Worm (Caenorhabditis elegans): ENCODE results near the gene rps-1.
A peak's percentile ranks its signal among the peaks of the same experiment; 100 is the strongest.

Gene rps-1

DNA sequence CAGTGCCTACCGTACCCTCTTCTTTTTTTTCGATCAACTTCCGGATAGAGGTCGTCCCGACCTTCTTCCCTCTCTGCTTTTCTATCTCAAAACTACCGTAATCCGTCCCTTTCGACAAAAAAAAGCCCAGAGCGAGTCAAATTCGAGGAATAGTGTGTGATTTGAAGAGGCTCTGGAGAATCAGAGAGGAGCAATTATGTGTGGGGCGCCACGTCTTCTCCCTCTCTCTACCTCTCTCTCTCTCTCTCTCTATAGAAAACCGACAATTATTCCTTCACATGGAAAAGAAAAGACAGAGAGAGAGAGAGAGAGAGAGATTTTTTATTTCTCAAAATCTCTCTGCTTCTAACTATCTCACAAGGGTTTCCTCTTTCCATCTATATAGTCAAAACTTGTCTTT, 19.1 kb upstream of the rps-1 start (continued):
- TF ChIP-seq ama-1 (optimal IDR thresholded peaks at IDR 0.05) (no peak), mab-5 (tag; optimal IDR thresholded peaks at IDR 0.05) (no peak), peb-1 (tag; optimal IDR thresholded peaks at IDR 0.05) (no peak), lin-39 (tag; optimal IDR thresholded peaks at IDR 0.05) (no peak), sma-3 (GFP tag; optimal IDR thresholded peaks at IDR 0.05) (no peak), crh-2 (tag; optimal IDR thresholded peaks at IDR 0.05) (peak; percentile 39), elt-3 (tag; optimal IDR thresholded peaks at IDR 0.05) (no peak), nhr-6 (tag; optimal IDR thresholded peaks at IDR 0.05) (peak; percentile 4), alr-1 (tag; optimal IDR thresholded peaks at IDR 0.05) (no peak), C34F6.9 (tag; optimal IDR thresholded peaks at IDR 0.05) (peak; percentile 19), fos-1 (tag; optimal IDR thresholded peaks at IDR 0.05) (no peak), aly-2 (tag; optimal IDR thresholded peaks at IDR 0.05) (no peak), nhr-23 (tag; optimal IDR thresholded peaks at IDR 0.05) (no peak), R02D3.7 (tag; optimal IDR thresholded peaks at IDR 0.05) (no peak), mbf-1 (tag; optimal IDR thresholded peaks at IDR 0.05) (no peak), ztf-11 (tag; optimal IDR thresholded peaks at IDR 0.05) (no peak), F13H6.1 (tag; optimal IDR thresholded peaks at IDR 0.05) (peak; percentile 42), blmp-1 (tag; optimal IDR thresholded peaks at IDR 0.05; ENCODE audit: insufficient read depth) (no peak), ztf-4 (tag; optimal IDR thresholded peaks at IDR 0.05) (no peak)

DNA sequence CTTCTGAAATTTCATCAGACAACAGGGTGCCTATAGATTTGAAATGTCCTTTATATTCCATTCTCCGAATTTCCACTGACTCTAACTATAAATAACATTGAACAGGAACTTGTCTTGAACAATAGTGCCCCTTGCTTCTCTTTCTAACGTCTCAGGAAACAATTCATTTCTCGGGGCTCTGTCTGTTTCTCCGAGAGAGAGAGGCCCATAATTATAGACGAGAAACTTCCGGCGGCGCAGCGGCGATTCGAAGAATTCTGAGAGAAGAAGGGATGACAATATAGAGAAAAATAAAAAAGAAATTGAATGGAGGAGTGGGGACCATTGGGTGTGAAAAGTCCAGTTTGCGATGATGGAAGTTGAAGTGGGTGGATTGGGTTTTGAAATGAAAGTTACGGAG, 15.5 kb upstream of the rps-1 start:
- no peak for TF ChIP-seq dmd-4 (tag; optimal IDR thresholded peaks at IDR 0.05)
- TF ChIP-seq lsy-2 (tag; optimal IDR thresholded peaks at IDR 0.05), result peak in 1 of 2 experiments; percentile 17
- no peak for TF ChIP-seq crh-2 (tag; optimal IDR thresholded peaks at IDR 0.05)
- TF ChIP-seq nhr-21 (tag; optimal IDR thresholded peaks at IDR 0.05), result no peak
- peak; percentile 10 for TF ChIP-seq sma-9 (GFP tag; optimal IDR thresholded peaks at IDR 0.05)
- no peak for TF ChIP-seq sma-9 (tag; optimal IDR thresholded peaks at IDR 0.05)
- TF ChIP-seq elt-1 (tag; optimal IDR thresholded peaks at IDR 0.05), result no peak

DNA sequence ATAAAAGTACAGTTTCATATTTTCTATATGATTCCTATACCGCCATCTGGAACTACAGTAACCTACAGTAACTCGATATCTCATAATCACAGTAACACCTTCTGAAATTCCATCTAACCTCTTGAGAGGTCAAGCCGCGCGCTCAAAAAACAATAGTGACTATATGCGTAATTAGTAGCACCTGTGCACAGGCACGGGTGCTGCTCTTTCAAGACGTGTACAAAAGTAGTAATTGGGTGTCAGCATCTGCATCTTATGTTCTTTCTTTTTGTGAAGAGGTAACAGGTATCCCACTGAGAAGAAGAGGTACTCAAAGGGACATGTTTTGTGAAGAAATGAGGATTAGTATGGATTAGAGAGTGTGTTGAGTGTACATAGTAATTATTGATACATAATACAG, 14.4 kb upstream of the rps-1 start:
- TF ChIP-seq fos-1 (tag; optimal IDR thresholded peaks at IDR 0.05), result no peak
- TF ChIP-seq nhr-77 (tag; optimal IDR thresholded peaks at IDR 0.05), result no peak
- TF ChIP-seq ztf-4 (tag; optimal IDR thresholded peaks at IDR 0.05), result no peak

DNA sequence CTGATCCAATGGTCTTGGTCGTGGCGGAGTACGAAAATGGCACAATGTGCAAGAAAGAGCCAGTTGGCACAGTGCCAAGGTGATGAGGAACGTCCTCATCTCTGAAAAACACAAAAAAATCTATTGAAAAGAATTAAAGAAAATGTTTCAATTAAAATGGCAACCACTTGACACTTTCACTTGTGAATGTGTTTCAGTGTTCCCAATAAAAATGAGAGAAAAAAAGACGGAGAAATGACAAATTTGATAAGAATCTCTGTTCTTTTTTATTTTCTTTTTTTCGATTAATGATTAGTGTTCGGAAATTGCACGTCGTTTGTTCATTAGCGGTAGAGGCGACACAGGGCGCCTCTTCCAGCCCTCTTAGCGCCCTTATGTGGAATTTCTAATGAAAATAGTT, 8.4 kb upstream of the rps-1 start, which contains the start of gene ndg-4:
TSS of gene ndg-4 (minus strand) at position 101 of the 400 bp plus-strand sequence.
- TF ChIP-seq mab-5 (tag; optimal IDR thresholded peaks at IDR 0.05) (no peak), nhr-237 (tag; optimal IDR thresholded peaks at IDR 0.05) (no peak), mbf-1 (tag; optimal IDR thresholded peaks at IDR 0.05) (no peak), F13H6.1 (tag; optimal IDR thresholded peaks at IDR 0.05) (no peak), blmp-1 (tag; optimal IDR thresholded peaks at IDR 0.05; ENCODE audit: insufficient read depth) (peak; percentile 27)

DNA sequence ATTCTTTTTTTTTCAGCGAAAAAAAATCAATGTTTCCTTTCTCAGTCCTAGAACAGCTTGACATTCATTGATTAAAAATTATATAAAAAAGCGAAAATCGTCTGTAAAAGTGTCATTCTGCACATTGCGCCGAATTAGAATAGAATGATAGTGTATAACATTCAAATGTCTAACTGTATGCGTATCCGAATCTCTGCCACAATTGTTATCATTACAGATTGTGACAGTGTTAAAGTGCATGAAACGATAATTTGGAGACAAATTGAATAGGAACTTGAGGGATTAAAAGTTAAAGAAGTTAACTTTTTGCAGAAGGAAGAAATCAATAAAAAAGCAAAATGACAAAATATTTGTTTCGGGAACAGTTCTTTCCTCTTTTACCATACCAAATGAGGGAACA, 7.3 kb upstream of the rps-1 start:
- TF ChIP-seq sma-9 (GFP tag; optimal IDR thresholded peaks at IDR 0.05), result peak; percentile 31
- no peak for TF ChIP-seq sma-9 (tag; optimal IDR thresholded peaks at IDR 0.05)
- no peak for TF ChIP-seq sma-3 (GFP tag; optimal IDR thresholded peaks at IDR 0.05)
- TF ChIP-seq unc-39 (tag; optimal IDR thresholded peaks at IDR 0.05), result no peak
- peak; percentile 72 for TF ChIP-seq fos-1 (tag; optimal IDR thresholded peaks at IDR 0.05)

DNA sequence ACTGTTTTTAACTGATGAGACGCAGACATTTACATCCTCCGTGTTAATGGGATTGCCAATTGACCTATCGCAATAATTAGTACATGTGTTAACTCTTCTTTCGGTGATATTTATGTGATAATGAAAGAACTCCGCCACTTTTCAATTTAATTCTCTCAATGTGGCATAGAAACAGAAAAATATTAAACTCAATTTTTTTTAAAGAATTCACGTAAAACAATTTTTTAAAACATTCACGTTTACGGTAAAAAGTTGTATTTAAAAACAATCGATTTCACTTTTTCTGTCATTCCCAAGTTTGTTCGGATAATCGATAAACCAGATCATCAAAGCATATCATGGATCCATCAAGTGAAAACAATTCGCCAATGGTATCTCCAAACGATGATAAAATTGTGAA, 6.9 kb upstream of the rps-1 start, which contains the start of gene mstr-2:
TSS of gene mstr-2 (plus strand) at position 301 of the 400 bp plus-strand sequence.
- TF ChIP-seq nhr-12 (tag; optimal IDR thresholded peaks at IDR 0.05), result no peak
- no peak for TF ChIP-seq unc-55 (GFP tag; optimal IDR thresholded peaks at IDR 0.05)
- no peak for TF ChIP-seq dmd-4 (tag; optimal IDR thresholded peaks at IDR 0.05)
- TF ChIP-seq nhr-11 (tag; optimal IDR thresholded peaks at IDR 0.05), result no peak
- no peak for TF ChIP-seq snpc-4 (tag; optimal IDR thresholded peaks at IDR 0.05)
- TF ChIP-seq ZK546.5 (tag; optimal IDR thresholded peaks at IDR 0.05), result no peak
- TF ChIP-seq elt-3 (tag; optimal IDR thresholded peaks at IDR 0.05), result no peak
- no peak for TF ChIP-seq skn-1 (tag; optimal IDR thresholded peaks at IDR 0.05)
- TF ChIP-seq nhr-21 (tag; optimal IDR thresholded peaks at IDR 0.05), result no peak
- TF ChIP-seq nhr-23 (tag; optimal IDR thresholded peaks at IDR 0.05), result no peak
- TF ChIP-seq ceh-82 (tag; optimal IDR thresholded peaks at IDR 0.05), result no peak
- TF ChIP-seq elt-1 (tag; optimal IDR thresholded peaks at IDR 0.05), result no peak
- TF ChIP-seq mab-5 (tag; optimal IDR thresholded peaks at IDR 0.05), result no peak
- TF ChIP-seq nhr-6 (tag; optimal IDR thresholded peaks at IDR 0.05), result no peak
- TF ChIP-seq alr-1 (tag; optimal IDR thresholded peaks at IDR 0.05), result no peak
- TF ChIP-seq gmeb-1 (tag; optimal IDR thresholded peaks at IDR 0.05), result no peak
- no peak for TF ChIP-seq fos-1 (tag; optimal IDR thresholded peaks at IDR 0.05)
- TF ChIP-seq lsy-2 (tag; optimal IDR thresholded peaks at IDR 0.05), result no peak
- TF ChIP-seq nhr-237 (tag; optimal IDR thresholded peaks at IDR 0.05), result no peak
